Worm (Caenorhabditis elegans): ENCODE measurements around the gene lgc-56.
"Not testable (repeated sequence)": the region's sequence is repeated elsewhere in the genome, so short reads cannot be mapped to it uniquely, and the experiment has no call there.

DNA sequence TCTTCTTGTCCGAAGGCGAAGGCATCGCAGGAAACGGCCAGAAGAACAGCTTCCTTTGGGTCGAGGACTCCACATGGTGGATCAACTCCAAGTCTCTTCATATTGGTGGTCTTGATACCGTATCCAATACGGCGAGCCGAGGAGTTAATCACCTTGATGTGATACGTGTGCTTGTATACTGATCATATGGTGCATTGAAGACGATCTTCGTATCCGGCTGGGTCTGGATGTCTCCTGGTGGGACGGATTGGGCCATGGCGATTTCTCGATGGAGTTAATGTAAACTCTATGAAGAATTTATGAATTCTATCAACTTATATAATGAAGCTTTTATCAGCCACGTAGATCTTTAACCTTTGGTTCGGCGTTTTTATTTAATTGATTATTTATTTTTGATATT lies 14.9 kb upstream of the lgc-56 start, which contains the start of gene msp-74:
- TF ChIP-seq nhr-25 (tag; optimal IDR thresholded peaks at IDR 0.05; ENCODE audit: borderline replicate concordance, insufficient read depth); ama-1 (optimal IDR thresholded peaks at IDR 0.05); php-3 (GFP tag; IDR thresholded peaks at IDR 0.05); lin-15B (tag; optimal IDR thresholded peaks at IDR 0.05); madf-9 (GFP tag; conservative IDR thresholded peaks at IDR 0.05); nhr-11 (tag; optimal IDR thresholded peaks at IDR 0.05); ceh-82 (tag; optimal IDR thresholded peaks at IDR 0.05); lin-13 (GFP tag; optimal IDR thresholded peaks at IDR 0.05); hlh-30 (tag; optimal IDR thresholded peaks at IDR 0.05; ENCODE audit: insufficient read depth); saeg-2 (GFP tag; IDR thresholded peaks at IDR 0.05); dmd-8 (GFP tag; IDR thresholded peaks at IDR 0.05); unc-62 (GFP tag; optimal IDR thresholded peaks at IDR 0.05 in 1 of 2); unc-62 (tag; optimal IDR thresholded peaks at IDR 0.05); ceh-32 (tag; optimal IDR thresholded peaks at IDR 0.05; ENCODE audit: poor library complexity); ztf-11 (tag; optimal IDR thresholded peaks at IDR 0.05): not testable (repeated sequence)
